Worm (Caenorhabditis elegans) whole organism, L4 larva: ENCODE results near the gene wrt-5.

Source experiments
- ZK546.5 ChIP-seq, 2 experiments: sonication (generic microtip); optimal IDR thresholded peaks; 2 replicates each; lab custom pipeline; 2017; ENCODE audit warnings: missing biosample characterization in 2 of 2, missing genetic modification characterization in 2 of 2
- egl-27 ChIP-seq: sonication (generic microtip); optimal IDR thresholded peaks from 3 replicates; lab custom pipeline; 2017; ENCODE audit warnings: missing biosample characterization, missing genetic modification reagents, missing genetic modification characterization
- hlh-30 ChIP-seq: sonication (generic microtip); optimal IDR thresholded peaks from 2 replicates; lab custom pipeline; 2017; ENCODE audit warnings: antibody characterized with exemption, mild to moderate bottlenecking, missing genetic modification characterization, missing compliant biosample characterization; ENCODE audit not compliant: insufficient read depth
- pha-4 ChIP-seq, 2 experiments: fragments of 150-350 bp in 1 of 2; fragments of 200-800 bp in 1 of 2; sonication (Bioruptor generic) in 1 of 2; IDR thresholded peaks in 1 of 2; optimal IDR thresholded peaks in 1 of 2; 2 replicates each; pipeline versions ENCODE4 v1.3.6 to Lab custom; 2014 to 2022; ENCODE audit warnings: missing genetic modification characterization in 2 of 2, missing genetic modification reagents in 2 of 2, missing biosample characterization in 1 of 2, missing compliant biosample characterization in 1 of 2

- TF ChIP-seq hlh-30 (tag; lab: Kevin White, UChicago) (no peak), egl-27 (tag; lab: Kevin White, UChicago) (no peak), pha-4 (GFP tag; IDR thresholded peaks at IDR 0.05; lab: Robert Waterston, UW) (no peak), pha-4 (tag; optimal IDR thresholded peaks at IDR 0.05; lab: Kevin White, UChicago) (no peak), ZK546.5 (tag; optimal IDR thresholded peaks at IDR 0.05; lab: Kevin White, UChicago) (no peak)
Observed at ce11 chrIV:4055297-4055696, 3.9 kb upstream of the wrt-5 start.
